Fruit fly (Drosophila melanogaster) whole organism: ENCODE data around the gene Rcd2.
"Not testable (repeated sequence)": the region's sequence is repeated elsewhere in the genome, so short reads cannot be mapped to it uniquely, and the experiment has no call there.

Experiments
- CG8478 ChIP-seq: fragments of >200 bp; optimal IDR thresholded peaks from 2 replicates; lab custom pipeline; 2018; ENCODE audit warnings: inconsistent platforms
- Dll ChIP-seq: fragments of >200 bp; optimal IDR thresholded peaks from 2 replicates; lab custom pipeline; 2017
- EcR ChIP-seq, 2 experiments: fragments of >200 bp; optimal IDR thresholded peaks; 2 replicates each; lab custom pipeline; 2017; ENCODE audit warnings: missing biosample characterization in 2 of 2, missing genetic modification characterization in 2 of 2, missing genetic modification reagents in 2 of 2
- pan ChIP-seq: fragments of >200 bp; optimal IDR thresholded peaks from 2 replicates; lab custom pipeline; 2017
- psq ChIP-seq: fragments of >200 bp; optimal IDR thresholded peaks from 2 replicates; lab custom pipeline; 2017
- usp ChIP-seq: fragments of >200 bp; optimal IDR thresholded peaks from 2 replicates; lab custom pipeline; 2017; ENCODE audit warnings: missing biosample characterization, missing genetic modification characterization, mixed read lengths

Rcd2 gene

dm6 chr3L:20516519-20517178 lies 23.6 kb downstream of the Rcd2 start:
- TF ChIP-seq psq (lab: Kevin White, UChicago) (no peak), pan (lab: Kevin White, UChicago) (no peak), Dll (lab: Kevin White, UChicago) (no peak), CG8478 (lab: Kevin White, UChicago) (no peak), usp (no peak), EcR (GFP tag; optimal IDR thresholded peaks at IDR 0.05; lab: Kevin White, UChicago) (no peak)

dm6 chr3L:20514101-20514500 lies 26.1 kb downstream of the Rcd2 start:
- TF ChIP-seq usp (no peak), CG8478 (lab: Kevin White, UChicago) (no peak), Dll (lab: Kevin White, UChicago) (no peak), psq (lab: Kevin White, UChicago) (no peak)

- TF ChIP-seq pan (lab: Kevin White, UChicago) = no peak
- TF ChIP-seq CG8478 (lab: Kevin White, UChicago) = no peak
- no peak for TF ChIP-seq usp
- no peak for TF ChIP-seq Dll (lab: Kevin White, UChicago)
- no peak for TF ChIP-seq EcR (GFP tag; optimal IDR thresholded peaks at IDR 0.05; lab: Kevin White, UChicago)
- TF ChIP-seq psq (lab: Kevin White, UChicago) = no peak
These were observed 28.6 kb downstream of the Rcd2 start for dm6 chr3L:20511499-20512108.

dm6 chr3L:20509121-20509934 lies 30.9 kb downstream of the Rcd2 start:
- no peak for TF ChIP-seq Dll (lab: Kevin White, UChicago)
- no peak for TF ChIP-seq CG8478 (lab: Kevin White, UChicago)
- TF ChIP-seq usp = no peak
- TF ChIP-seq psq (lab: Kevin White, UChicago) = no peak
- no peak for TF ChIP-seq EcR (GFP tag; optimal IDR thresholded peaks at IDR 0.05; lab: Kevin White, UChicago)
- no peak for TF ChIP-seq pan (lab: Kevin White, UChicago)

dm6 chr3L:20508136-20508635 lies 32.0 kb downstream of the Rcd2 start:
- no peak for TF ChIP-seq usp
- TF ChIP-seq psq (lab: Kevin White, UChicago) = no peak
- TF ChIP-seq Dll (lab: Kevin White, UChicago) = no peak
- TF ChIP-seq EcR (GFP tag; optimal IDR thresholded peaks at IDR 0.05; lab: Kevin White, UChicago) = no peak
- TF ChIP-seq CG8478 (lab: Kevin White, UChicago) = no peak
- TF ChIP-seq pan (lab: Kevin White, UChicago) = no peak

dm6 chr3L:20507552-20507951 lies 32.7 kb downstream of the Rcd2 start:
- TF ChIP-seq Dll (lab: Kevin White, UChicago) = no peak
- no peak for TF ChIP-seq psq (lab: Kevin White, UChicago)
- no peak for TF ChIP-seq CG8478 (lab: Kevin White, UChicago)
- no peak for TF ChIP-seq EcR (GFP tag; optimal IDR thresholded peaks at IDR 0.05; lab: Kevin White, UChicago)

dm6 chr3L:20505732-20506131 lies 34.5 kb downstream of the Rcd2 start, which contains the start of gene CG5078:
Gene CG5078, plus strand, starts transcription at chr3L:20506032.
- no peak for TF ChIP-seq psq (lab: Kevin White, UChicago)
- TF ChIP-seq Dll (lab: Kevin White, UChicago) = no peak
- no peak for TF ChIP-seq CG8478 (lab: Kevin White, UChicago)
- no peak for TF ChIP-seq usp
- no peak for TF ChIP-seq EcR (GFP tag; optimal IDR thresholded peaks at IDR 0.05; lab: Kevin White, UChicago)
- TF ChIP-seq pan (lab: Kevin White, UChicago) = no peak

- not testable (repeated sequence) for TF ChIP-seq CG8478 (lab: Kevin White, UChicago); EcR (GFP tag; optimal IDR thresholded peaks at IDR 0.05; lab: Kevin White, UChicago); usp
These were observed 36.3 kb downstream of the Rcd2 start, which contains the start of gene CG17637 for dm6 chr3L:20503886-20504285. Gene CG17637, plus strand, starts transcription at chr3L:20504186.

- TF ChIP-seq Dll (lab: Kevin White, UChicago) (no peak), pan (lab: Kevin White, UChicago) (no peak), EcR (GFP tag; optimal IDR thresholded peaks at IDR 0.05; lab: Kevin White, UChicago) (no peak), CG8478 (lab: Kevin White, UChicago) (no peak), psq (lab: Kevin White, UChicago) (no peak), usp (no peak)
These were observed 37.0 kb downstream of the Rcd2 start for dm6 chr3L:20503256-20503655.

- TF ChIP-seq psq (lab: Kevin White, UChicago); usp; Dll (lab: Kevin White, UChicago): not testable (repeated sequence)
These were observed 40.7 kb downstream of the Rcd2 start, which contains the start of gene CG18281 for dm6 chr3L:20499536-20499935. Gene CG18281, plus strand, starts transcription at chr3L:20499836.

dm6 chr3L:20498204-20498603 lies 42.0 kb downstream of the Rcd2 start:
- TF ChIP-seq usp (no peak), Dll (lab: Kevin White, UChicago) (no peak), psq (lab: Kevin White, UChicago) (no peak), pan (lab: Kevin White, UChicago) (no peak), EcR (GFP tag; optimal IDR thresholded peaks at IDR 0.05; lab: Kevin White, UChicago) (no peak), CG8478 (lab: Kevin White, UChicago) (no peak)
